Worm (Caenorhabditis elegans): ENCODE results near the gene bbs-4.

Gene bbs-4

DNA sequence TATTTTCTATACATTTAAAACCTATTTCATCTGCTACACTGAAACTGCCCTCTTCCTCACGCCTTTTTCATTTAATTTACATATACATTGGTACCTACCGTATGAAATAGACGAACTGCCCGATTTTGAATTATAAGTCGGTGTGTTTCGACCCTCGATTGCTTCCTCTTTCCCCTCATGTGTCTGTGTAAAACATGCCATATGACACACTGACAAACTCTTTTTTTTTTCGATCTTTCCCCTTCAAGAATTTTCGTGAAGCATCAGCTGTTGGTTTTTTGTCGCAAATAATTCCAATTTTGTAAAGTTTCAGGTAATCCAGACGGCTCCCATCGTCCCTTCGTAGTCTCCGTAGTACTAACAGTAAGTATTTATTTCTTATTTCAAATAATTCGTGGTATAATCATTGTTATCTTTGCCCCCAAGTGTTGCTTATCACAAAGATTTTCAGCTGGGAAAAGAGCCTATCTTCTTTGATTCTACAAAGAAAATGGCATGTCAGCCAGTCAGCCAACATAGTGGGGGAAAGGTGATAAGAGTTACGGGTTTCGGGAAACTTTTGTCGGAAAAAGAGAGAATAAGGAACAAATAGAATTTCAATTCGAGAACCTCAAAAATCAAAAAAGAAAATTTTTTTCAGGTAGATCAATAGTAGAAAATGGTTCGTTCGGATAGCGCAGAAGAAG is 10.0 kb upstream of the bbs-4 start:
- TF ChIP-seq ets-7 (tag; optimal IDR thresholded peaks at IDR 0.05) (no peak), tbx-37 (GFP tag; conservative IDR thresholded peaks at IDR 0.05) (no peak), B0310.2 (tag; optimal IDR thresholded peaks at IDR 0.05) (no peak), ama-1 (optimal IDR thresholded peaks at IDR 0.05) (no peak), aly-1 (tag; optimal IDR thresholded peaks at IDR 0.05) (no peak)

DNA sequence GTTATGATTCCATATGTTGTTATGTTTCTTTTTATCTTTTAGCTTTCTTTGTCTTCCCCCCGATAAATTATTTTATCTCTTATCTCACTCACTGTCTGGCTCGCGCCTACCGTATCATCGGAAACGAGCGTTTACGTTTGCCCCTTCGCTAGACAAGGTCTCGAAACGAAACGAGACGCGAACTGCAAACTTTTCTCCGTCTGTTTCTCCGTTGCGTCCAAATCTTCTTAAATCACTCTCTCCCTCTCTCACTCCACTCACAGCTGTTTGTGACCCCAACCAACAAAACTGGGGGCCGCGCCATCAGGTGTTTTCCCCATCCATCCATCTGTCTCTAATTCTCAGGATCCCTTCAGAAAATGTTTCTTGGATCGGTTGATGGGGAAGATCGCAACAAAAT is 8.2 kb upstream of the bbs-4 start:
- TF ChIP-seq aly-1 (tag; optimal IDR thresholded peaks at IDR 0.05) (no peak), F13C5.2 (tag; optimal IDR thresholded peaks at IDR 0.05) (no peak)

DNA sequence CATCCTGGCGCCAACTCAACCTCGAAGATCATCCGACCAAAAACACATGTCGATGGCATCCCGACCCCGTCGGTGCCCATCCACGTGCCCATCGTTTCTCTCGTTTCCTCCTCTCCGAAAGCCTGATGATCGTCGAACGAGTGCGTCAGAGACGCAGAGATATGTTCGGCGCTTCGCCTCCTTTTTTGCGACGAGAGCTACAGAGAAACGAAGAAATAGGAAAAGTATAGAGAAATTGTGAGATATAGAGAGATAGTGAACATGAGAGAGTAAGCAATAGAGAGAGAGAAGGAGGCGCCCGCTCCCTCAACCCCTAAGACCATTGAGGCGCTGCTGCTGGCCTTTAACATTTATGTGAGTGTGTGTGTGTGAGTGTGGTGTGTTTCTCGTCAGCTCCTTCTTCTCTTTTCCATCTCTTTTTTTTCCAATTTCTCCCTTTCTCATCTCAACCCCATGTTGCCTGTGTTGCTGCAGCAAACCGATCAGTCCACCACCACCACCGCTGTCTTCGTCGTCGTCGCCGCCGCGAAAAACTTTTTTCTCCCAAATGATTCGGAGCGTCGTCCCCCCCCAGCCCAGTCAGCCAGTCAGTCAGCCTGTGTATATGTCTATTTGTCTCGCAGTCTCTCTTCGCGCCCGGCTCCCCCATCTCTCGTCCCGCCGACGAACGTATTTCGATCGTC is 7.2 kb upstream of the bbs-4 start, which contains the start of gene hlh-11:
Gene hlh-11, plus strand, starts transcription at position 633 of the 683 bp plus-strand sequence.
- no peak for TF ChIP-seq pes-1 (GFP tag; IDR thresholded peaks at IDR 0.05)
- TF ChIP-seq ceh-13 (GFP tag; optimal IDR thresholded peaks at IDR 0.05), result no peak
- TF ChIP-seq tbx-37 (GFP tag; conservative IDR thresholded peaks at IDR 0.05), result no peak
- TF ChIP-seq ceh-36 (tag; optimal IDR thresholded peaks at IDR 0.05), result no peak
- no peak for TF ChIP-seq aly-1 (tag; optimal IDR thresholded peaks at IDR 0.05)
- TF ChIP-seq scrt-1 (GFP tag; IDR thresholded peaks at IDR 0.05), result no peak
- TF ChIP-seq B0310.2 (tag; optimal IDR thresholded peaks at IDR 0.05), result no peak
- TF ChIP-seq hnd-1 (tag; optimal IDR thresholded peaks at IDR 0.05), result no peak

DNA sequence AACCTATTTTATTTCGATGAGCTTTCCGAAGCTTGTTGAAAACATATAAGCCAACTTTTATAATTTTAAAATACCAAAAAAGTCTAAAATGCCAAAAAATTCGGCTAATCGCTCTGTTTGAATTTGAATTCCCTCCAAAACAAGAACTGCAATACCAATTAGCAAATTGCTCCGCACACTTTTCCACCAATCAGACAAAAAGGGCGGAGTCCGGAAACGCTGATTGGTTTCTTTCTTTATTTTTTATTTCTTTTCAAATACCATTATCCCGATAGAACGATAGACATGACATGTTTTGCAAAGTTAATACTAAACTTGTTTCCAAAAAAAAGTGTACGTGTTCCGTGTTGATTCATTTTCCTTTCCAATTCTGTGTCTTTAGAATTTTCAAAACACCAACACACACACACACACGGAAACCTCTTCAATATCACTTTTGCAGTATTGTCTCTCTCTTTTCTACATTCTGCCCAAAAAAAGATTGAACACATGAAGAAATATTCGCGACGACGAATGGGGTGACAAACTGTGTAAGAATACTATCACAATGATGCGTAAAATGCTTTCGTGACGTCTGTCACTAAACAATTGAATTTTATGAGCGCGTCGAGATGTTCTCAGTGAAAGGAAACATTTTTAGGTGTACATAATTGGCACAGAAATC is 5.7 kb upstream of the bbs-4 start:
- no peak for TF ChIP-seq aly-1 (tag; optimal IDR thresholded peaks at IDR 0.05)
- no peak for TF ChIP-seq scrt-1 (GFP tag; IDR thresholded peaks at IDR 0.05)
- TF ChIP-seq hmbx-1 (tag; optimal IDR thresholded peaks at IDR 0.05), result no peak
- no peak for TF ChIP-seq ama-1 (optimal IDR thresholded peaks at IDR 0.05)
- TF ChIP-seq flt-1 (GFP tag; IDR thresholded peaks at IDR 0.05), result no peak
- TF ChIP-seq tbx-11 (GFP tag; IDR thresholded peaks at IDR 0.05), result no peak
- TF ChIP-seq pes-1 (GFP tag; IDR thresholded peaks at IDR 0.05), result no peak
- no peak for TF ChIP-seq tbx-37 (GFP tag; conservative IDR thresholded peaks at IDR 0.05)
- no peak for TF ChIP-seq ceh-36 (tag; optimal IDR thresholded peaks at IDR 0.05)
- TF ChIP-seq ceh-13 (GFP tag; optimal IDR thresholded peaks at IDR 0.05), result no peak
- no peak for TF ChIP-seq ets-7 (tag; optimal IDR thresholded peaks at IDR 0.05)

DNA sequence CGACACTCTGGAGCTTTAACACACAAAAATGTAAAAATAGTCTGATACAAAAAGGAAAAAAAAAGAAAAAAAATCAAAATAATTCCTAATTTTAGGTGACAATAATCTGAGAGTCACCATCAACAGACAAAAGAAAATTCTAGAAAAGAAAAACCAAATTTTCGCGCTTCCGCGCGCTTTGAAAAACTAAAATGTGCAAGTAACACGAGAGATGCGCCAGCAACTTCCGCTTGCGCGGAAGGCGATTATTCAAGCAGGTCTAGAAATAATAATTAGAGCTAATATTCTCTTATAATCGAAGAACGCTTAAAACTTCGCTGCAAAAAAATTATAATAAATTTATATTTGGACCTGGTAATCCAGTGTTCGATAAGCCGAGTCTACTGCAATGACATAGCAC is 4.9 kb upstream of the bbs-4 start:
- no peak for TF ChIP-seq B0310.2 (tag; optimal IDR thresholded peaks at IDR 0.05)
- TF ChIP-seq ceh-36 (tag; optimal IDR thresholded peaks at IDR 0.05), result no peak
- TF ChIP-seq ceh-13 (GFP tag; optimal IDR thresholded peaks at IDR 0.05), result no peak
- TF ChIP-seq tbx-11 (GFP tag; IDR thresholded peaks at IDR 0.05), result no peak
- TF ChIP-seq tra-4 (tag; optimal IDR thresholded peaks at IDR 0.05), result no peak
- TF ChIP-seq ama-1 (optimal IDR thresholded peaks at IDR 0.05), result no peak
- no peak for TF ChIP-seq aly-1 (tag; optimal IDR thresholded peaks at IDR 0.05)
- TF ChIP-seq F13C5.2 (tag; optimal IDR thresholded peaks at IDR 0.05), result no peak
- no peak for TF ChIP-seq flt-1 (GFP tag; IDR thresholded peaks at IDR 0.05)
- TF ChIP-seq ets-7 (tag; optimal IDR thresholded peaks at IDR 0.05), result no peak
- TF ChIP-seq sea-1 (GFP tag; conservative IDR thresholded peaks at IDR 0.05), result no peak
- TF ChIP-seq hmbx-1 (tag; optimal IDR thresholded peaks at IDR 0.05), result no peak
- TF ChIP-seq hnd-1 (tag; optimal IDR thresholded peaks at IDR 0.05), result no peak
- TF ChIP-seq tbx-37 (GFP tag; conservative IDR thresholded peaks at IDR 0.05), result no peak
- no peak for TF ChIP-seq scrt-1 (GFP tag; IDR thresholded peaks at IDR 0.05)
- TF ChIP-seq hmg-4 (GFP tag; optimal IDR thresholded peaks at IDR 0.05), result no peak
- TF ChIP-seq pes-1 (GFP tag; IDR thresholded peaks at IDR 0.05), result no peak

DNA sequence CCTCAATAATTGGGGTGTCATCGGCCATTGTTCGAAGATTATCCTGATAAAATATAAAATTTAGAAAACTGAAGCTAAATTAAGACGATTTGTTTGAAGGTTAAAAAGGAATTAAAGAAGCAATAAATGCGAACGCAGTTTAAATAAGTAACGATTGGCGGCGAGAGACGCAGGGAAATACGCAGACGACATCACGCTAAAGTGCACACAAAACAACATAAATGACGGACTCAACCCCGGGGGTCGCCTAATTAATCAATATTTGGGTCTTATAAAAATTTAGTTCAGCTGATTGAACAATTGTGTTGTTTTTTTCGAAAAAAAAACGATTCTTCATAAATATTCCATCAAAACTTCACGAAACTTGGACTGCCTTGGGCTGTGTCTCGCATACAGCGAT is 4.4 kb upstream of the bbs-4 start, which contains the start of gene hcp-3:
Gene hcp-3, minus strand, starts transcription at position 45 of the 400 bp plus-strand sequence.
- no peak for TF ChIP-seq tbx-37 (GFP tag; conservative IDR thresholded peaks at IDR 0.05)

DNA sequence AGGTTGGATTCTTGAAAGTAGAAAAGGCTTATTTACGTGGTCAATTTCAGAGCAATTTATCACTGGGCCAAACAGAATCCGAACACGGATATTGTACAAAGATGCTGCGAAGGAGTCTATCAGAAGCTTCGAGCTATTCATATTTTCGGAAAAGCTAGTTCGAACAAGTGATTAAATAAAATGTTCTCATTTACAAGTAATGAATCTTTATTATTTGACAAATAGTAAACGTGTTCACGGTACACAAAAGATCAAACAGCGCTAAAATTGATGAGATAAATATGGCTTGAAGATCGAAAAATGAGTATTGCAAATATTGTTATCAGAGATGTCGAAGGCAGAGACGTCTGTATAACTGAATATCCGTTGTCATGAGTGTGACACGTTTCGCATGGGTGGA is 3.1 kb upstream of the bbs-4 start:
- no peak for TF ChIP-seq B0310.2 (tag; optimal IDR thresholded peaks at IDR 0.05)
- TF ChIP-seq hmg-4 (GFP tag; optimal IDR thresholded peaks at IDR 0.05), result no peak
- TF ChIP-seq scrt-1 (GFP tag; IDR thresholded peaks at IDR 0.05), result no peak
- TF ChIP-seq sea-1 (GFP tag; conservative IDR thresholded peaks at IDR 0.05), result no peak
- TF ChIP-seq hnd-1 (tag; optimal IDR thresholded peaks at IDR 0.05), result no peak
- no peak for TF ChIP-seq tra-4 (tag; optimal IDR thresholded peaks at IDR 0.05)
- no peak for TF ChIP-seq ceh-13 (GFP tag; optimal IDR thresholded peaks at IDR 0.05)
- no peak for TF ChIP-seq ets-7 (tag; optimal IDR thresholded peaks at IDR 0.05)

DNA sequence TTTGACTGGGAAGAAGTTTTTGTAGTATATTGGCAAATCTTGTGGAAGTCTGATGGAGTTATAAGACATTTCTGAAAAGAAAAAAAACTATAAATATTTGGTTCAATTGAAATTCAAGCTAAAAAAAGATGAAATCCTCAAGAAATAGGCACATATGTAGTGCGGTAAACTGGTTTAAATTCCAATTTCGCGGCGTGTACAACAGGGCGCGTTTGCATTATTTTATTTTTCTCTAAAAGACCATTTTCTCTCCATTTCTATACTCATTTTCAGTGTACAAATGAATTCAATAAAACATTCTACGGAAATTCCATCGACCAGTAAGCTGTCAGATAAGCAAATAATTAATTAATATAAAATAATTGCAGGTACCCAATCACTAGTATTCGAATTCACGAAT is 2.2 kb upstream of the bbs-4 start, which contains the start of the genes pri-1 and F58A4.6:
Gene pri-1, minus strand, starts transcription at position 71 of the 400 bp plus-strand sequence.
Gene F58A4.6, plus strand, starts transcription at position 272 of the 400 bp plus-strand sequence.
- TF ChIP-seq tbx-11 (GFP tag; IDR thresholded peaks at IDR 0.05), result no peak
- TF ChIP-seq F13C5.2 (tag; optimal IDR thresholded peaks at IDR 0.05), result peak; percentile 2
- no peak for TF ChIP-seq tbx-37 (GFP tag; conservative IDR thresholded peaks at IDR 0.05)

Data from whole organism, early embryonic.